Comparison of ENCODE assay signal across 4 worm cellular contexts in the genomic region with DNA sequence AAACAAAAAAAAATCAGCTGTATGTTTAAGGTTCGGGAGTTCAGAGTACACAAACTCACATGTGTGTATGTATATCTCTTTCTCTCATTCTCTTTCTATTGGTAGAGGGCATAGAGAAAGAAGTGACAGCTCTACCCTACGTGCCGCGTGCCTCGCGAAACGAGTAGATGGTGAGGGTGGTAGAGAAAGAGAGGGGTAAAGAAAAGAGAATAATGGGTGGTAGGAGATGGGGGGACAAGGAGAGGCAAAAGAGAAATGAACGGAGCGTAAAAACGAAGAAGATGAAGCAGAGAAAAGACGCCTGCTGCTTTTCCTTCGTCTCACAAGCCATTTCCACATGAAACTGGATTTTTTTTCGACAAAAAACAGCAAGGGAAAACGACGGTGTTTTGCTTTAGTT.
A peak's percentile ranks its signal among the peaks of the same experiment; 100 is the strongest.
TF ChIP-seq lines count a peak whose summit lies in the region.

No protein-coding gene starts in this region.

TF ChIP-seq in whole organism, L2 larva, 48 proteins besides CTCF, POLR2A, EP300 and RAD21 (continued from another document):
- TF ChIP-seq zag-1 (tag; optimal IDR thresholded peaks at IDR 0.05; lab: Kevin White, UChicago) (peak; percentile 94), R02D3.7 (tag; optimal IDR thresholded peaks at IDR 0.05; lab: Kevin White, UChicago) (no peak), ztf-11 (tag; optimal IDR thresholded peaks at IDR 0.05; lab: Kevin White, UChicago) (peak; percentile 8), mdl-1 (tag; optimal IDR thresholded peaks at IDR 0.05; lab: Kevin White, UChicago) (peak; percentile 95 to 98), alr-1 (tag; optimal IDR thresholded peaks at IDR 0.05; lab: Kevin White, UChicago) (no peak), aly-2 (tag; optimal IDR thresholded peaks at IDR 0.05; lab: Kevin White, UChicago) (no peak), unc-39 (tag; optimal IDR thresholded peaks at IDR 0.05; lab: Kevin White, UChicago) (peak; percentile 19), skn-1 (tag; optimal IDR thresholded peaks at IDR 0.05; lab: Kevin White, UChicago) (no peak), C34F6.9 (tag; optimal IDR thresholded peaks at IDR 0.05; lab: Kevin White, UChicago) (peak; percentile 97), fos-1 (tag; optimal IDR thresholded peaks at IDR 0.05; lab: Kevin White, UChicago) (peak; percentile 92), Y55F3AM.14 (GFP tag; optimal IDR thresholded peaks at IDR 0.05; lab: Kevin White, UChicago) (peak; percentile 87), nhr-25 (tag; optimal IDR thresholded peaks at IDR 0.05; lab: Kevin White, UChicago) (peak; percentile 93), nhr-12 (tag; optimal IDR thresholded peaks at IDR 0.05; lab: Kevin White, UChicago) (no peak), nhr-129 (tag; optimal IDR thresholded peaks at IDR 0.05; lab: Kevin White, UChicago) (peak; percentile 98), unc-55 (GFP tag; optimal IDR thresholded peaks at IDR 0.05; lab: Kevin White, UChicago) (peak; percentile 92), peb-1 (tag; optimal IDR thresholded peaks at IDR 0.05; lab: Kevin White, UChicago) (no peak), mab-5 (tag; optimal IDR thresholded peaks at IDR 0.05; lab: Kevin White, UChicago) (peak; percentile 64), ceh-16 (tag; optimal IDR thresholded peaks at IDR 0.05; lab: Kevin White, UChicago) (no peak), nhr-77 (tag; optimal IDR thresholded peaks at IDR 0.05; lab: Kevin White, UChicago) (no peak), lsy-2 (tag; optimal IDR thresholded peaks at IDR 0.05; lab: Kevin White, UChicago) (peak; percentile 64 to 91), lin-13 (GFP tag; optimal IDR thresholded peaks at IDR 0.05; lab: Kevin White, UChicago) (peak; percentile 89), F13H6.1 (tag; optimal IDR thresholded peaks at IDR 0.05; lab: Kevin White, UChicago) (peak; percentile 98), nhr-237 (tag; optimal IDR thresholded peaks at IDR 0.05; lab: Kevin White, UChicago) (no peak), ztf-1 (GFP tag; conservative IDR thresholded peaks at IDR 0.05; lab: Robert Waterston, UW) (no peak), nhr-23 (tag; optimal IDR thresholded peaks at IDR 0.05; lab: Kevin White, UChicago) (no peak), sma-9 (GFP tag; optimal IDR thresholded peaks at IDR 0.05; lab: Kevin White, UChicago) (peak; percentile 97), sma-9 (tag; optimal IDR thresholded peaks at IDR 0.05; lab: Kevin White, UChicago) (no peak)
TF ChIP-seq in whole organism, L2 larva: peak in this region for 31.

TF ChIP-seq in whole organism, L4 larva, 104 proteins besides CTCF, POLR2A, EP300 and RAD21 (continued from another document and continues in another):
- TF ChIP-seq rbr-2 (tag; optimal IDR thresholded peaks at IDR 0.05; lab: Kevin White, UChicago) (peak; percentile 94), nhr-102 (tag; optimal IDR thresholded peaks at IDR 0.05; lab: Kevin White, UChicago) (peak; percentile 79), F26F4.8 (GFP tag; conservative IDR thresholded peaks at IDR 0.05; lab: Robert Waterston, UW) (no peak), set-16 (GFP tag; IDR thresholded peaks at IDR 0.05; lab: Robert Waterston, UW) (peak; percentile 60), nhr-6 (tag; optimal IDR thresholded peaks at IDR 0.05; lab: Kevin White, UChicago) (peak; percentile 95), aha-1 (tag; lab: Kevin White, UChicago) (peak; percentile 98), duxl-1 (tag; optimal IDR thresholded peaks at IDR 0.05; lab: Kevin White, UChicago; ENCODE audit: poor library complexity) (peak; percentile 68), T26A8.4 (GFP tag; IDR thresholded peaks at IDR 0.05; lab: Robert Waterston, UW) (peak; percentile 85), madf-5 (GFP tag; IDR thresholded peaks at IDR 0.05; lab: Robert Waterston, UW) (0 out of 4 replicates have a peak, but pooled peaks of 1 of the 2 experiments have one; percentile 4), mes-2 (tag; optimal IDR thresholded peaks at IDR 0.05; lab: Kevin White, UChicago; ENCODE audit: poor library complexity, severe bottlenecking) (peak; percentile 91), Y5F2A.4 (GFP tag; optimal IDR thresholded peaks at IDR 0.05; lab: Kevin White, UChicago) (no peak), dmd-9 (GFP tag; IDR thresholded peaks at IDR 0.05; lab: Robert Waterston, UW) (no peak), F49E8.2 (tag; optimal IDR thresholded peaks at IDR 0.05; lab: Kevin White, UChicago; ENCODE audit: borderline replicate concordance) (no peak), hlh-30 (tag; optimal IDR thresholded peaks at IDR 0.05; lab: Kevin White, UChicago; ENCODE audit: insufficient read depth) (peak; percentile 99), nhr-10 (tag; optimal IDR thresholded peaks at IDR 0.05; lab: Kevin White, UChicago) (peak; percentile 83), R02D3.7 (tag; optimal IDR thresholded peaks at IDR 0.05; lab: Kevin White, UChicago) (no peak), pha-4 (GFP tag; IDR thresholded peaks at IDR 0.05; lab: Robert Waterston, UW) (peak; percentile 87), pha-4 (tag; optimal IDR thresholded peaks at IDR 0.05; lab: Kevin White, UChicago) (peak; percentile 99), mep-1 (tag; optimal IDR thresholded peaks at IDR 0.05; lab: Kevin White, UChicago) (peak; percentile 97), gei-8 (GFP tag; optimal IDR thresholded peaks at IDR 0.05; lab: Kevin White, UChicago) (peak; percentile 65), ceh-44 (GFP tag; IDR thresholded peaks at IDR 0.05; lab: Robert Waterston, UW) (no peak), unc-130 (GFP tag; optimal IDR thresholded peaks at IDR 0.05; lab: Kevin White, UChicago) (no peak), lir-3 (tag; optimal IDR thresholded peaks at IDR 0.05; lab: Kevin White, UChicago) (peak; percentile 2), F10B5.3 (tag; optimal IDR thresholded peaks at IDR 0.05; lab: Kevin White, UChicago) (peak; percentile 44), dmd-6 (GFP tag; IDR thresholded peaks at IDR 0.05; lab: Robert Waterston, UW) (peak; percentile 97), mxl-3 (GFP tag; optimal IDR thresholded peaks at IDR 0.05; lab: Kevin White, UChicago) (peak; percentile 97), fkh-10 (GFP tag; optimal IDR thresholded peaks at IDR 0.05; lab: Kevin White, UChicago) (peak; percentile 95), ceh-62 (tag; optimal IDR thresholded peaks at IDR 0.05; lab: Kevin White, UChicago) (no peak), skn-1 (tag; optimal IDR thresholded peaks at IDR 0.05; lab: Kevin White, UChicago) (no peak), lsy-2 (tag; optimal IDR thresholded peaks at IDR 0.05; lab: Kevin White, UChicago) (peak; percentile 78 to 93), T20F7.1 (GFP tag; optimal IDR thresholded peaks at IDR 0.05; lab: Kevin White, UChicago) (peak; percentile 74), sdz-12 (GFP tag; optimal IDR thresholded peaks at IDR 0.05; lab: Kevin White, UChicago) (no peak), zip-11 (GFP tag; IDR thresholded peaks at IDR 0.05; lab: Robert Waterston, UW) (no peak)

TF ChIP-seq in whole organism, late embryonic, 69 proteins besides CTCF, POLR2A, EP300 and RAD21 (continued from another document):
- no peak for TF ChIP-seq nhr-11 (tag; optimal IDR thresholded peaks at IDR 0.05; lab: Kevin White, UChicago)
- peak; percentile 63 for TF ChIP-seq madf-2 (tag; optimal IDR thresholded peaks at IDR 0.05; lab: Kevin White, UChicago)
- TF ChIP-seq nhr-232 (tag; optimal IDR thresholded peaks at IDR 0.05; lab: Kevin White, UChicago), result peak; percentile 3
- peak; percentile 59 for TF ChIP-seq ceh-30 (tag; optimal IDR thresholded peaks at IDR 0.05; lab: Kevin White, UChicago)
- no peak for TF ChIP-seq eyg-1 (tag; optimal IDR thresholded peaks at IDR 0.05; lab: Kevin White, UChicago)
- TF ChIP-seq ceh-14 (tag; optimal IDR thresholded peaks at IDR 0.05; lab: Kevin White, UChicago), result peak; percentile 66
- TF ChIP-seq hlh-13 (GFP tag; optimal IDR thresholded peaks at IDR 0.05; lab: Kevin White, UChicago), result no peak
- TF ChIP-seq tbx-2 (tag; optimal IDR thresholded peaks at IDR 0.05; lab: Kevin White, UChicago), result peak; percentile 85
- TF ChIP-seq sox-2 (GFP tag; IDR thresholded peaks at IDR 0.05; lab: Robert Waterston, UW), result peak; percentile 70
- TF ChIP-seq fkh-10 (GFP tag; optimal IDR thresholded peaks at IDR 0.05; lab: Kevin White, UChicago), result no peak
- TF ChIP-seq fax-1 (tag; optimal IDR thresholded peaks at IDR 0.05; lab: Kevin White, UChicago), result peak; percentile 43
- no peak for TF ChIP-seq ama-1 (optimal IDR thresholded peaks at IDR 0.05; lab: Kevin White, UChicago)
- peak; percentile 64 for TF ChIP-seq ets-4 (tag; optimal IDR thresholded peaks at IDR 0.05; lab: Kevin White, UChicago)
- no peak for TF ChIP-seq pha-2 (tag; optimal IDR thresholded peaks at IDR 0.05; lab: Kevin White, UChicago)
- TF ChIP-seq unc-3 (GFP tag; conservative IDR thresholded peaks at IDR 0.05; lab: Robert Waterston, UW), result no peak
- TF ChIP-seq unc-3 (tag; optimal IDR thresholded peaks at IDR 0.05; lab: Kevin White, UChicago), result peak; percentile 31
- no peak for TF ChIP-seq K02D7.2 (tag; optimal IDR thresholded peaks at IDR 0.05; lab: Kevin White, UChicago)
- peak; percentile 84 for TF ChIP-seq unc-42 (tag; optimal IDR thresholded peaks at IDR 0.05; lab: Kevin White, UChicago)
- TF ChIP-seq F13H6.1 (tag; optimal IDR thresholded peaks at IDR 0.05; lab: Kevin White, UChicago), result peak; percentile 85
- TF ChIP-seq hlh-15 (tag; optimal IDR thresholded peaks at IDR 0.05; lab: Kevin White, UChicago), result no peak
- no peak for TF ChIP-seq lim-6 (tag; optimal IDR thresholded peaks at IDR 0.05; lab: Kevin White, UChicago)
- TF ChIP-seq rnt-1 (tag; optimal IDR thresholded peaks at IDR 0.05; lab: Kevin White, UChicago), result peak; percentile 70
- peak; percentile 80 for TF ChIP-seq ceh-2 (tag; optimal IDR thresholded peaks at IDR 0.05; lab: Kevin White, UChicago)
- peak; percentile 86 for TF ChIP-seq hlh-8 (tag; optimal IDR thresholded peaks at IDR 0.05; lab: Kevin White, UChicago)
- peak; percentile 79 for TF ChIP-seq pros-1 (tag; optimal IDR thresholded peaks at IDR 0.05; lab: Kevin White, UChicago)
- peak; percentile 55 for TF ChIP-seq pqm-1 (tag; optimal IDR thresholded peaks at IDR 0.05; lab: Kevin White, UChicago)
- TF ChIP-seq ceh-45 (GFP tag; IDR thresholded peaks at IDR 0.05; lab: Robert Waterston, UW), result no peak
- no peak for TF ChIP-seq npax-4 (tag; optimal IDR thresholded peaks at IDR 0.05; lab: Kevin White, UChicago)
- TF ChIP-seq ztf-16 (tag; optimal IDR thresholded peaks at IDR 0.05; lab: Kevin White, UChicago), result peak; percentile 38
- peak; percentile 91 for TF ChIP-seq ceh-34 (tag; optimal IDR thresholded peaks at IDR 0.05; lab: Kevin White, UChicago)
- TF ChIP-seq zip-5 (tag; optimal IDR thresholded peaks at IDR 0.05; lab: Kevin White, UChicago), result no peak
- no peak for TF ChIP-seq dmd-4 (tag; optimal IDR thresholded peaks at IDR 0.05; lab: Kevin White, UChicago; ENCODE audit: borderline replicate concordance)

TF ChIP-seq in whole organism, mixed stage, embryonic, 35 proteins besides CTCF, POLR2A, EP300 and RAD21 (continued from another document):
- TF ChIP-seq nhr-2 (tag; optimal IDR thresholded peaks at IDR 0.05; lab: Kevin White, UChicago) (no peak), bed-3 (GFP tag; optimal IDR thresholded peaks at IDR 0.05; lab: Kevin White, UChicago) (no peak), unc-62 (GFP tag; optimal IDR thresholded peaks at IDR 0.05; lab: Kevin White, UChicago) (peak; percentile 99), hlh-1 (tag; optimal IDR thresholded peaks at IDR 0.05; lab: Kevin White, UChicago) (peak; percentile 90), elt-1 (tag; optimal IDR thresholded peaks at IDR 0.05; lab: Kevin White, UChicago; ENCODE audit: borderline replicate concordance, insufficient read depth) (no peak), tbx-8 (GFP tag; optimal IDR thresholded peaks at IDR 0.05; lab: Kevin White, UChicago) (no peak), mls-2 (tag; optimal IDR thresholded peaks at IDR 0.05; lab: Kevin White, UChicago) (peak; percentile 71)
